Fruit fly (Drosophila melanogaster) whole organism, wandering third instar larva: ENCODE results near the gene Ugt301D1.

Source experiments
- Abd-B ChIP-seq: fragments of >200 bp; optimal IDR thresholded peaks from 2 replicates; lab custom pipeline; 2017; ENCODE audit warnings: missing biosample characterization, missing genetic modification characterization
- Dfd ChIP-seq: fragments of >200 bp; optimal IDR thresholded peaks from 2 replicates; lab custom pipeline; 2017; ENCODE audit warnings: missing biosample characterization, missing genetic modification characterization
- Dif ChIP-seq: fragments of 200-275, 200-300 bp; sonication (Bioruptor generic); optimal IDR thresholded peaks from 2 replicates; lab custom pipeline; 2018; ENCODE audit warnings: missing biosample characterization, missing genetic modification characterization; ENCODE audit not compliant: partially characterized antibody
- HLH106 ChIP-seq: fragments of 200-800 bp; optimal IDR thresholded peaks from 3 replicates; lab custom pipeline; 2019; ENCODE audit warnings: missing biosample characterization, mild to moderate bottlenecking, missing genetic modification characterization, moderate library complexity
- Jra ChIP-seq: sonication (Bioruptor generic); optimal IDR thresholded peaks from 2 replicates; lab custom pipeline; 2016; ENCODE audit warnings: missing biosample characterization, missing genetic modification characterization
- Rel ChIP-seq, 2 experiments: fragments of 200-800 bp; sonication (Bioruptor generic) in 1 of 2; optimal IDR thresholded peaks; 2 replicates in 1 of 2; 3 replicates in 1 of 2; lab custom pipeline; 2016 to 2019; ENCODE audit warnings: mild to moderate bottlenecking in 2 of 2, missing biosample characterization in 2 of 2, missing genetic modification characterization in 2 of 2, moderate library complexity in 1 of 2
- br ChIP-seq: fragments of 200-800 bp; sonication (Bioruptor generic); optimal IDR thresholded peaks from 2 replicates; lab custom pipeline; 2016; ENCODE audit warnings: missing biosample characterization, missing genetic modification characterization
- dmrt93B ChIP-seq: fragments of 200-800 bp; sonication (Bioruptor generic); optimal IDR thresholded peaks from 2 replicates; lab custom pipeline; 2018; ENCODE audit warnings: missing biosample characterization, mild to moderate bottlenecking, missing genetic modification characterization
- dsf ChIP-seq: sonication (Bioruptor generic); optimal IDR thresholded peaks from 2 replicates; lab custom pipeline; 2016; ENCODE audit warnings: missing biosample characterization, missing genetic modification characterization, borderline replicate concordance
- foxo ChIP-seq, 2 experiments: fragments of 200-800 bp; sonication (Bioruptor generic); optimal IDR thresholded peaks; 2 replicates in 1 of 2; 3 replicates in 1 of 2; lab custom pipeline; 2016 to 2017; ENCODE audit warnings: missing biosample characterization in 2 of 2, missing genetic modification characterization in 2 of 2
- h ChIP-seq: fragments of 200-800 bp; sonication (Bioruptor generic); optimal IDR thresholded peaks from 3 replicates; lab custom pipeline; 2016; ENCODE audit warnings: missing biosample characterization, mild to moderate bottlenecking, missing genetic modification characterization
- lola ChIP-seq: fragments of >200 bp; optimal IDR thresholded peaks from 2 replicates; lab custom pipeline; 2017; ENCODE audit warnings: missing biosample characterization, missing genetic modification characterization
- sage ChIP-seq: fragments of 200-800 bp; sonication (Bioruptor generic); optimal IDR thresholded peaks from 2 replicates; lab custom pipeline; 2016; ENCODE audit warnings: missing biosample characterization, mild to moderate bottlenecking, missing genetic modification characterization
- sv ChIP-seq: fragments of 200-800 bp; sonication (Bioruptor generic); optimal IDR thresholded peaks from 3 replicates; lab custom pipeline; 2016; ENCODE audit warnings: missing biosample characterization, missing genetic modification characterization

- TF ChIP-seq sage (GFP tag; lab: Kevin White, UChicago), result no peak
- TF ChIP-seq dsf (GFP tag; lab: Kevin White, UChicago), result no peak
- TF ChIP-seq Dfd (GFP tag; lab: Kevin White, UChicago), result no peak
- no peak for TF ChIP-seq Abd-B (GFP tag; lab: Kevin White, UChicago)
- TF ChIP-seq Rel (GFP tag; optimal IDR thresholded peaks at IDR 0.05; lab: Kevin White, UChicago), result no peak
- TF ChIP-seq Rel (tag; optimal IDR thresholded peaks at IDR 0.05; lab: Kevin White, UChicago), result peak; percentile 19
- peak in 1 of 2 experiments; percentile 8 for TF ChIP-seq foxo (GFP tag; optimal IDR thresholded peaks at IDR 0.05; lab: Kevin White, UChicago)
- TF ChIP-seq lola, result no peak
- no peak for TF ChIP-seq Jra (GFP tag; lab: Kevin White, UChicago)
- TF ChIP-seq h (GFP tag; lab: Kevin White, UChicago), result peak; percentile 24
- peak; percentile 41 for TF ChIP-seq br (GFP tag; lab: Kevin White, UChicago)
- TF ChIP-seq sv, result no peak
- TF ChIP-seq HLH106 (tag; lab: Kevin White, UChicago), result no peak
- TF ChIP-seq dmrt93B (GFP tag; lab: Kevin White, UChicago), result no peak
- TF ChIP-seq Dif (GFP tag; lab: Kevin White, UChicago), result peak; percentile 10
Observed at dm6 chr2L:18509181-18509580, at the start of gene Ugt301D1.
